Fruit fly (Drosophila melanogaster): Measurements from ENCODE around the gene CG43707.

CG43707 gene

DNA sequence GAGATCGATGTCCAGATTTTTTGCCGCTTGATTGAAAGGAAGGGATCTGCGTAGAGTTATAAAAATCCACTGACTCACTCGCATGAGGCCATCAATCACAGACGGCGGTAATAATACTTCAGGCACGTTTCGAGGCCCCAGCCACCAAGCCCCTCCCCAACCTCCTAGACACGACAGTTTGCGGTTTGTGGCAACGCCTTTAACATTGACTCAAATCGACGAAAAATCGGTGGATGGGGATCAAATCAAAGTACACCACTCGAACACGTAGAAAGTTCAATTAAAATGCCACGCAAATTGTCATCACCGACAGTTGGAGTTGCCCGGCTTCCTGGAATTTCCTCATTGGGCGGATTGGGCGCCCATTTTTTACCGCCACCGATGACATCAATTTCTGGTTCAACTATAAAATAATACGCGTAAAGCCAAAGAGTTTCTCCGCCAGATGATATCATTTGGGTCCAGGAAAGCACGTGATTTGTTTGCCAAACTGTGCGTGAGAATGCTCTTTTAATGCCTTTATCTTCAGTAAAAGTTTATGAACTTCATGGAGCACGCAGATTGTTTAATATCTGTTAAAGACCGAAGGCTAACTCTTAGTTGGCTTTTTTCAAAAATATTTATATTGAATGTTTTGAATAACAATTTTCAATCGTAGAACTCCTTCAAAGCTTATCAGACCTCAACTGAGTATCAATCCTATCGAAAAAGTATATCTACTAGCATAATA, 27.4 kb downstream of the CG43707 start, which contains the start of gene CG31960:
CG31960 (plus strand) TSS at position 680 of the 730 bp plus-strand sequence.
- no peak for TF ChIP-seq Ets98B (GFP tag; IDR thresholded peaks at IDR 0.05)
- no peak for TF ChIP-seq CG12605 (GFP tag; IDR thresholded peaks at IDR 0.05)
- TF ChIP-seq CG15710 (tag; optimal IDR thresholded peaks at IDR 0.05) = no peak
- no peak for TF ChIP-seq CG10348 (GFP tag; IDR thresholded peaks at IDR 0.05)
- TF ChIP-seq CG8159 (tag; optimal IDR thresholded peaks at IDR 0.05) = no peak
- no peak for TF ChIP-seq CG8301 (tag; optimal IDR thresholded peaks at IDR 0.05)
- no peak for TF ChIP-seq Pif1B (GFP tag; optimal IDR thresholded peaks at IDR 0.05)
- no peak for TF ChIP-seq CG14655 (GFP tag; optimal IDR thresholded peaks at IDR 0.05)
- no peak for TF ChIP-seq CG34367 (tag; optimal IDR thresholded peaks at IDR 0.05)
- TF ChIP-seq rn (GFP tag; IDR thresholded peaks at IDR 0.05) = no peak
- no peak for TF ChIP-seq Snoo (tag; optimal IDR thresholded peaks at IDR 0.05)
- TF ChIP-seq EcR (GFP tag; optimal IDR thresholded peaks at IDR 0.05) = no peak
- TF ChIP-seq CG13204 (GFP tag; optimal IDR thresholded peaks at IDR 0.05) = no peak
- no peak for TF ChIP-seq CG17806 (tag; optimal IDR thresholded peaks at IDR 0.05)
- no peak for TF ChIP-seq fd96Ca (GFP tag; IDR thresholded peaks at IDR 0.05)

DNA sequence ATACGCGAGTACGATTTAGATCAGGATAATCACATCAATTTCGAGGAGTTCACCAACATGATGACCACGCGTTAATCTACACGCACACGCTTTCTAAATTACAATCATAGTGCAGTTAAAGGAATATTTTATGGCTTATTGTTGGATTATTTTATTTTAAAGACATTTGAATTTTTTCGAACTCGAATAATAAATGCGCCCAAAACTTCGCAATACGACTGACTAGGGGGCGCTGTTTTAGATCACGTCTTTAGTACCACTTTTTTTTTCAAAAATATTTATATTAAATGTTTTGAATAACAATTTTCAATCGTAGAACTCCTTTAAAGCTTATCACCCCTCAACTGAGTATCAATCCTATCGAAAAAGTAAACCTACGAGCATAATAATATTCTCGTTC, 28.3 kb downstream of the CG43707 start:
- no peak for TF ChIP-seq Ets98B (GFP tag; IDR thresholded peaks at IDR 0.05)

DNA sequence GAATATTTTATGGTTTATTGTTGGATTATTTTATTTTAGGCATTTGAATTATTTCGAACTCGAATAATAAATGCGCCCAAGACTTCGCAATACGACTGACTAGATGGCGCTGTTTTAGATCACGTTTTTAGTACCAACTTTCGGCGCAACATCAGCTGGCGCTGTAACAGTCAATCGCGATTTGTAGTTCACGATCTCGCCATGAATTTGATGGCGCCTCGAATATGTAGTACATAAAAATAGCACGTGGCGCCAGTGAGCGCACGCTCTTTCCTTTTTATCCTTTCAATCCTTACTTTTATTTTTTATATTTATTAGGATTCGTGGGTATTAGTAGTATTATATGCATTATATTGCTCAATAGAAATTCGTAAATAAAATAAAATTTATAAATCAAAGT, 29.2 kb downstream of the CG43707 start:
- TF ChIP-seq fd96Ca (GFP tag; IDR thresholded peaks at IDR 0.05) (no peak; the same call in 2 of the 3 replicates), CG17806 (tag; optimal IDR thresholded peaks at IDR 0.05) (peak; percentile 20), CG9948 (tag; optimal IDR thresholded peaks at IDR 0.05) (no peak), CG14655 (GFP tag; optimal IDR thresholded peaks at IDR 0.05) (no peak), CG13204 (GFP tag; optimal IDR thresholded peaks at IDR 0.05) (no peak), gl (tag; optimal IDR thresholded peaks at IDR 0.05) (no peak), CG12605 (GFP tag; IDR thresholded peaks at IDR 0.05) (peak; percentile 14; the same call in 1 of the 2 replicates), CG8301 (tag; optimal IDR thresholded peaks at IDR 0.05) (no peak), EcR (GFP tag; optimal IDR thresholded peaks at IDR 0.05) (no peak), CG34367 (tag; optimal IDR thresholded peaks at IDR 0.05) (no peak), Snoo (tag; optimal IDR thresholded peaks at IDR 0.05) (peak; percentile 42), Ets98B (GFP tag; IDR thresholded peaks at IDR 0.05) (peak; percentile 20; the same call in 1 of the 2 replicates), CG4496 (GFP tag; IDR thresholded peaks at IDR 0.05) (peak; percentile 86), D1 (tag; optimal IDR thresholded peaks at IDR 0.05) (no peak), rn (GFP tag; IDR thresholded peaks at IDR 0.05) (peak; percentile 50), CG8159 (tag; optimal IDR thresholded peaks at IDR 0.05) (no peak), CG32121 (GFP tag; IDR thresholded peaks at IDR 0.05) (no peak), Pif1B (GFP tag; optimal IDR thresholded peaks at IDR 0.05) (no peak), CG15710 (tag; optimal IDR thresholded peaks at IDR 0.05) (peak; percentile 53), Pif1A (GFP tag; optimal IDR thresholded peaks at IDR 0.05) (no peak), CG10348 (GFP tag; IDR thresholded peaks at IDR 0.05) (no peak)

DNA sequence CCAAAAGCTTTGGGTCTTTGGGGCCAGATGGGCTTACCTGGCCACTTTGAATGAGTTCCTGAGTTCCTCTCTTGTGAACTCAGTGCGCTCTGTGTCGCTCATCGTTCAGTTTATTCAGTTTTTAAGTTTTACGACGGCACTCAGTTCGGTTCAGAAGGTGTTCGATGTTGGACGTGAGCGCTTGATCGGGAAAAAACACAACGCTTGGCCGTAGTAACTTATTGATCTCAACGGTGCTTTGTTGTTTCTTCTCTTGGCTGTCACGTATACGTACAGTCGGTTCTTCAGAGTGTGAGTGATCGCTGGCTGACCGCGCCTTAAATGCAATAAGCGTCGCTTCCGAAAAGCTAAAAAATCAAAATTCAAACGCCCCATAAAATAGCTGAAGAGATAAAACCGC, 30.0 kb downstream of the CG43707 start, which contains the start of gene bark:
bark (plus strand) TSS at position 140 of the 400 bp plus-strand sequence.
- no peak for TF ChIP-seq rn (GFP tag; IDR thresholded peaks at IDR 0.05)
- peak; percentile 48 for TF ChIP-seq EcR (GFP tag; optimal IDR thresholded peaks at IDR 0.05)
- TF ChIP-seq fd96Ca (GFP tag; IDR thresholded peaks at IDR 0.05) = 0 out of 3 replicates have a peak, but pooled peaks have one; percentile 39
- peak; percentile 25 for TF ChIP-seq gl (tag; optimal IDR thresholded peaks at IDR 0.05)
- peak; percentile 64 for TF ChIP-seq Pif1A (GFP tag; optimal IDR thresholded peaks at IDR 0.05)
- peak; percentile 55 for TF ChIP-seq CG13204 (GFP tag; optimal IDR thresholded peaks at IDR 0.05)
- TF ChIP-seq CG15710 (tag; optimal IDR thresholded peaks at IDR 0.05) = no peak
- TF ChIP-seq Ets98B (GFP tag; IDR thresholded peaks at IDR 0.05) = peak; percentile 71; the same call in 1 of the 2 replicates
- no peak for TF ChIP-seq CG10348 (GFP tag; IDR thresholded peaks at IDR 0.05)
- TF ChIP-seq CG4496 (GFP tag; IDR thresholded peaks at IDR 0.05) = 0 out of 3 replicates have a peak, but pooled peaks have one; percentile 40
- TF ChIP-seq CG32121 (GFP tag; IDR thresholded peaks at IDR 0.05) = peak; percentile 62
- TF ChIP-seq CG8301 (tag; optimal IDR thresholded peaks at IDR 0.05) = no peak
- no peak for TF ChIP-seq CG8159 (tag; optimal IDR thresholded peaks at IDR 0.05)
- no peak for TF ChIP-seq Snoo (tag; optimal IDR thresholded peaks at IDR 0.05)
- no peak for TF ChIP-seq CG17806 (tag; optimal IDR thresholded peaks at IDR 0.05)
- peak; percentile 60 for TF ChIP-seq Pif1B (GFP tag; optimal IDR thresholded peaks at IDR 0.05)
- TF ChIP-seq CG9948 (tag; optimal IDR thresholded peaks at IDR 0.05) = no peak
- TF ChIP-seq CG14655 (GFP tag; optimal IDR thresholded peaks at IDR 0.05) = no peak
- TF ChIP-seq D1 (tag; optimal IDR thresholded peaks at IDR 0.05) = no peak
- 0 out of 2 replicates have a peak, but pooled peaks have one; percentile 22 for TF ChIP-seq CG12605 (GFP tag; IDR thresholded peaks at IDR 0.05)
- TF ChIP-seq CG34367 (tag; optimal IDR thresholded peaks at IDR 0.05) = no peak

DNA sequence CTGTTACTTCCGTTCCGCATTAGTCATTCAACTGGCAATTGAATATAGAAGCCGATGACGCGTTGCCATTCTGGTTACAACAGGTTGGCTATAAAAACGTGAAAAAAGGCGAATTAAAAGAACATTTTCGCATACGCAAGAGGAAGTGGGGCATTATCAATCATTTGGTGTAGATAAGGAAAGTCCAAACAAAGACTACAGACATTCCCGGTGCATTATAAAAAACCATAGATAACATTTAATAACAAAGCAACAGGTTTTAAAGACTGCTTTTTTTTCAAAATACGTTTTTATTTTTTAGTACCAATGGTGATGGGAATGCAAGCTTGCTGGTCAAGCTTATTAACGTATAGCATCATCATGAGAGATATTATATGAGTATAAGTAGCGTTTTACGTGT, 31.1 kb downstream of the CG43707 start:
- TF ChIP-seq Pif1B (GFP tag; optimal IDR thresholded peaks at IDR 0.05) (no peak), CG4496 (GFP tag; IDR thresholded peaks at IDR 0.05) (no peak), D1 (tag; optimal IDR thresholded peaks at IDR 0.05) (no peak), EcR (GFP tag; optimal IDR thresholded peaks at IDR 0.05) (no peak), CG15710 (tag; optimal IDR thresholded peaks at IDR 0.05) (no peak), Pif1A (GFP tag; optimal IDR thresholded peaks at IDR 0.05) (no peak), rn (GFP tag; IDR thresholded peaks at IDR 0.05) (no peak), CG12605 (GFP tag; IDR thresholded peaks at IDR 0.05) (no peak), CG9948 (tag; optimal IDR thresholded peaks at IDR 0.05) (no peak), CG8301 (tag; optimal IDR thresholded peaks at IDR 0.05) (no peak), Snoo (tag; optimal IDR thresholded peaks at IDR 0.05) (no peak), CG8159 (tag; optimal IDR thresholded peaks at IDR 0.05) (no peak), fd96Ca (GFP tag; IDR thresholded peaks at IDR 0.05) (no peak), gl (tag; optimal IDR thresholded peaks at IDR 0.05) (no peak)

Data from whole organism, pupa.